Fruit fly (Drosophila melanogaster): ENCODE results near the gene CG12541.

CG12541 gene

dm6 chrX:7109793-7110606 lies 44.1 kb upstream of the CG12541 start, which contains the start of gene fz4 (continued):
- no peak for TF ChIP-seq slou (GFP tag; optimal IDR thresholded peaks at IDR 0.05)
- TF ChIP-seq Scr (GFP tag; IDR thresholded peaks at IDR 0.05; ENCODE audit: partially characterized antibody), result peak; percentile 80
- no peak for TF ChIP-seq CG10543 (GFP tag; optimal IDR thresholded peaks at IDR 0.05)
- TF ChIP-seq CG6791 (GFP tag; IDR thresholded peaks at IDR 0.05; ENCODE audit: partially characterized antibody), result peak; percentile 81
- no peak for TF ChIP-seq B-H1 (GFP tag; IDR thresholded peaks at IDR 0.05)
- peak; percentile 18 for TF ChIP-seq CG10147 (GFP tag; optimal IDR thresholded peaks at IDR 0.05)
- TF ChIP-seq disco-r (GFP tag; optimal IDR thresholded peaks at IDR 0.05), result no peak
- TF ChIP-seq CG32532 (GFP tag; IDR thresholded peaks at IDR 0.05), result no peak
- no peak for TF ChIP-seq NC2α (GFP tag; optimal IDR thresholded peaks at IDR 0.05)
- peak; percentile 13 for TF ChIP-seq bcd (GFP tag; optimal IDR thresholded peaks at IDR 0.05)
- TF ChIP-seq CG12659 (GFP tag; optimal IDR thresholded peaks at IDR 0.05), result peak; percentile 60
- TF ChIP-seq trem (tag; optimal IDR thresholded peaks at IDR 0.05), result peak; percentile 44
- no peak for TF ChIP-seq zfh1 (GFP tag; IDR thresholded peaks at IDR 0.05)
- no peak for TF ChIP-seq CG11695 (GFP tag; IDR thresholded peaks at IDR 0.05)
- TF ChIP-seq Neu2 (GFP tag; optimal IDR thresholded peaks at IDR 0.05; ENCODE audit: borderline replicate concordance), result no peak
- no peak for TF ChIP-seq HLH3B (GFP tag; IDR thresholded peaks at IDR 0.05)
- TF ChIP-seq MESR4 (GFP tag; optimal IDR thresholded peaks at IDR 0.05), result peak; percentile 76
- peak; percentile 98 for TF ChIP-seq crol (GFP tag; IDR thresholded peaks at IDR 0.05)
- no peak for TF ChIP-seq jumu (GFP tag; optimal IDR thresholded peaks at IDR 0.05)
- no peak for TF ChIP-seq CG4730 (GFP tag; IDR thresholded peaks at IDR 0.05)
- TF ChIP-seq CG7357 (GFP tag; IDR thresholded peaks at IDR 0.05), result no peak
- TF ChIP-seq Nf-YC (tag; optimal IDR thresholded peaks at IDR 0.05), result peak; percentile 4
- TF ChIP-seq Hr3 (GFP tag; optimal IDR thresholded peaks at IDR 0.05), result no peak
- peak; percentile 29 for TF ChIP-seq sqz (GFP tag; optimal IDR thresholded peaks at IDR 0.05)
- TF ChIP-seq Gsc (GFP tag; IDR thresholded peaks at IDR 0.05), result no peak
- TF ChIP-seq ken (GFP tag; IDR thresholded peaks at IDR 0.05), result 0 out of 3 replicates have a peak, but pooled peaks have one; percentile 26
- TF ChIP-seq h (optimal IDR thresholded peaks at IDR 0.05), result no peak
- TF ChIP-seq knrl (GFP tag; IDR thresholded peaks at IDR 0.05; ENCODE audit: partially characterized antibody), result peak; percentile 76
- peak; percentile 38 for TF ChIP-seq scrt (GFP tag; optimal IDR thresholded peaks at IDR 0.05)
- no peak for TF ChIP-seq HLHmδ (GFP tag; optimal IDR thresholded peaks at IDR 0.05)
- no peak for TF ChIP-seq CG7987 (GFP tag; optimal IDR thresholded peaks at IDR 0.05)
- TF ChIP-seq inv (GFP tag; IDR thresholded peaks at IDR 0.05; ENCODE audit: partially characterized antibody), result peak; percentile 69
- no peak for TF ChIP-seq crc (GFP tag; optimal IDR thresholded peaks at IDR 0.05)
- TF ChIP-seq pan (optimal IDR thresholded peaks at IDR 0.05), result no peak
- TF ChIP-seq pan (GFP tag; optimal IDR thresholded peaks at IDR 0.05 in 1 of 2, IDR thresholded peaks at IDR 0.05 in 1 of 2), result no peak
- peak; percentile 63 for TF ChIP-seq gfzf (GFP tag; optimal IDR thresholded peaks at IDR 0.05)
- no peak for TF ChIP-seq CG16815 (GFP tag; optimal IDR thresholded peaks at IDR 0.05)
- peak; percentile 80 for TF ChIP-seq unc-4 (GFP tag; IDR thresholded peaks at IDR 0.05; ENCODE audit: partially characterized antibody)
- TF ChIP-seq CG31224 (GFP tag; IDR thresholded peaks at IDR 0.05), result no peak
- no peak for TF ChIP-seq CHES-1-like (GFP tag; optimal IDR thresholded peaks at IDR 0.05)
- TF ChIP-seq CG2712 (tag; optimal IDR thresholded peaks at IDR 0.05), result peak; percentile 12
- peak; percentile 88 for TF ChIP-seq Dref (GFP tag; IDR thresholded peaks at IDR 0.05)
- no peak for TF ChIP-seq CG17186 (GFP tag; optimal IDR thresholded peaks at IDR 0.05)
- TF ChIP-seq CG31365 (tag; optimal IDR thresholded peaks at IDR 0.05), result no peak
- TF ChIP-seq CG14860 (GFP tag; IDR thresholded peaks at IDR 0.05; ENCODE audit: partially characterized antibody), result peak; percentile 67
- peak; percentile 63 for TF ChIP-seq CG9437 (GFP tag; optimal IDR thresholded peaks at IDR 0.05)
- TF ChIP-seq Ets97D (GFP tag; optimal IDR thresholded peaks at IDR 0.05), result peak; percentile 73
- TF ChIP-seq Sin3A (optimal IDR thresholded peaks at IDR 0.05), result peak; percentile 63
- no peak for TF ChIP-seq bigmax (GFP tag; optimal IDR thresholded peaks at IDR 0.05)
- no peak for TF ChIP-seq CG4424 (GFP tag; optimal IDR thresholded peaks at IDR 0.05)

All from whole organism, embryonic.